Worm (Caenorhabditis elegans) whole organism, young adult: ENCODE data around the gene rpl-38.

Experiments
- B0019.2 ChIP-seq: fragments of 200-800 bp; sonication (Bioruptor generic); conservative IDR thresholded peaks from 2 replicates; pipeline ENCODE4 v1.3.6; 2022; ENCODE audit warnings: missing genetic modification reagents, missing genetic modification characterization, missing compliant biosample characterization
- B0035.1 ChIP-seq: sonication (generic microtip); optimal IDR thresholded peaks from 2 replicates; lab custom pipeline; 2016; ENCODE audit warnings: missing genetic modification characterization, mild to moderate bottlenecking, missing compliant biosample characterization, missing genotype, missing genetic modification reagents
- C17E4.6 ChIP-seq: fragments of 200-800 bp; sonication (Bioruptor generic); IDR thresholded peaks from 2 replicates; pipeline ENCODE4 v1.3.6; 2022; ENCODE audit warnings: missing genetic modification reagents, missing genetic modification characterization, missing compliant biosample characterization
- F10E7.11 ChIP-seq: sonication (generic microtip); optimal IDR thresholded peaks from 2 replicates; lab custom pipeline; 2017; ENCODE audit warnings: mild to moderate bottlenecking, missing genetic modification characterization, moderate library complexity, missing compliant biosample characterization
- F23B12.7 ChIP-seq: sonication (generic microtip); optimal IDR thresholded peaks from 2 replicates; lab custom pipeline; 2017; ENCODE audit warnings: missing genetic modification characterization, mild to moderate bottlenecking, missing compliant biosample characterization, antibody characterized with exemption, moderate library complexity; ENCODE audit not compliant: insufficient read depth
- F33H1.4 ChIP-seq: fragments of 200-800 bp; sonication (Bioruptor generic); IDR thresholded peaks from 2 replicates; pipeline ENCODE4 v1.3.6; 2022; ENCODE audit warnings: missing genetic modification reagents, missing genetic modification characterization, missing compliant biosample characterization
- F37B4.10 ChIP-seq: fragments of 200-800 bp; sonication (Bioruptor generic); IDR thresholded peaks from 2 replicates; pipeline ENCODE4 v1.3.6; 2022; ENCODE audit warnings: missing genetic modification characterization, missing compliant biosample characterization
- F55B11.4 ChIP-seq: sonication (generic microtip); optimal IDR thresholded peaks from 2 replicates; lab custom pipeline; 2016; ENCODE audit warnings: missing compliant biosample characterization, missing genetic modification characterization, borderline replicate concordance; ENCODE audit not compliant: insufficient read depth
- F57A8.1 ChIP-seq: fragments of 200-800 bp; sonication (Bioruptor generic); optimal IDR thresholded peaks from 2 replicates; lab custom pipeline; 2018; ENCODE audit warnings: mild to moderate bottlenecking, missing genetic modification characterization, moderate library complexity, missing compliant biosample characterization
- T26A5.8 ChIP-seq: sonication (generic microtip); optimal IDR thresholded peaks from 2 replicates; lab custom pipeline; 2016; ENCODE audit warnings: missing genetic modification characterization, missing compliant biosample characterization
- Y67H2A.10 ChIP-seq: fragments of 200-800 bp; sonication (Bioruptor generic); conservative IDR thresholded peaks from 2 replicates; pipeline ENCODE4 v1.3.6; 2022; ENCODE audit warnings: missing genetic modification reagents, missing genetic modification characterization, missing compliant biosample characterization
- akir-1 ChIP-seq: fragments of 200-800 bp; sonication (Bioruptor generic); optimal IDR thresholded peaks from 2 replicates; lab custom pipeline; 2018; ENCODE audit warnings: mild to moderate bottlenecking, missing genetic modification characterization, moderate library complexity, missing compliant biosample characterization
- ama-1 ChIP-seq, 3 experiments: fragments of 150-350 bp in 1 of 3; sonication (generic microtip) in 2 of 3; optimal IDR thresholded peaks; 2 replicates each; lab custom pipeline; 2014 to 2018; ENCODE audit warnings: missing biosample characterization in 2 of 3, missing genetic modification characterization in 2 of 3, missing genetic modification reagents in 2 of 3
- aptf-3 ChIP-seq: fragments of 200-800 bp; sonication (Bioruptor generic); IDR thresholded peaks from 2 replicates; pipeline ENCODE4 v1.3.6; 2022; ENCODE audit warnings: missing genetic modification characterization, missing compliant biosample characterization
- atf-7 ChIP-seq: sonication (generic microtip); optimal IDR thresholded peaks from 2 replicates; lab custom pipeline; 2017; ENCODE audit warnings: mild to moderate bottlenecking, missing genetic modification characterization, missing compliant biosample characterization
- attf-5 ChIP-seq: fragments of 200-800 bp; sonication (Bioruptor generic); optimal IDR thresholded peaks from 2 replicates; lab custom pipeline; 2018; ENCODE audit warnings: mild to moderate bottlenecking, missing genetic modification characterization, missing compliant biosample characterization
- attf-6 ChIP-seq: fragments of 200-800 bp; sonication (Bioruptor generic); IDR thresholded peaks from 2 replicates; pipeline ENCODE4 v1.3.6; 2022; ENCODE audit warnings: missing genetic modification reagents, missing genetic modification characterization, missing compliant biosample characterization
- bed-2 ChIP-seq: fragments of 200-800 bp; sonication (Bioruptor generic); IDR thresholded peaks from 2 replicates; pipeline ENCODE4 v1.3.6; 2022; ENCODE audit warnings: missing genetic modification reagents, missing genetic modification characterization, missing compliant biosample characterization
- ccch-3 ChIP-seq: fragments of 200-800 bp; sonication (Bioruptor generic); optimal IDR thresholded peaks from 2 replicates; lab custom pipeline; 2018; ENCODE audit warnings: mild to moderate bottlenecking, missing genetic modification characterization, missing compliant biosample characterization
- cebp-1 ChIP-seq, 2 experiments: fragments of 200-800 bp in 1 of 2; sonication (Bioruptor generic) in 1 of 2; sonication (generic microtip) in 1 of 2; IDR thresholded peaks in 1 of 2; optimal IDR thresholded peaks in 1 of 2; 2 replicates each; pipeline versions ENCODE4 v1.3.6 to Lab custom; 2017 to 2022; ENCODE audit warnings: missing compliant biosample characterization in 2 of 2, missing genetic modification characterization in 2 of 2, mild to moderate bottlenecking in 1 of 2, missing genetic modification reagents in 1 of 2, moderate library complexity in 1 of 2
- chd-7 ChIP-seq: sonication (generic microtip); optimal IDR thresholded peaks from 2 replicates; lab custom pipeline; 2016; ENCODE audit warnings: mild to moderate bottlenecking, missing genetic modification characterization, moderate library complexity, missing compliant biosample characterization
- dox-1 ChIP-seq: fragments of 200-800 bp; sonication (Bioruptor generic); IDR thresholded peaks from 2 replicates; pipeline ENCODE4 v1.3.6; 2022; ENCODE audit warnings: missing genetic modification reagents, missing genetic modification characterization, missing compliant biosample characterization
- egl-18 ChIP-seq: fragments of 200-800 bp; sonication (Bioruptor generic); IDR thresholded peaks from 2 replicates; pipeline ENCODE4 v1.3.6; 2022; ENCODE audit warnings: missing genetic modification reagents, missing genetic modification characterization, missing compliant biosample characterization
- egrh-3 ChIP-seq: fragments of 200-800 bp; sonication (Bioruptor generic); IDR thresholded peaks from 2 replicates; pipeline ENCODE4 v1.3.6; 2022; ENCODE audit warnings: missing genetic modification reagents, missing genetic modification characterization, missing compliant biosample characterization
- ekl-4 ChIP-seq: fragments of 200-800 bp; sonication (Bioruptor generic); IDR thresholded peaks from 2 replicates; pipeline ENCODE4 v1.3.6; 2022; ENCODE audit warnings: missing genetic modification reagents, missing genetic modification characterization, missing compliant biosample characterization
- ets-4 ChIP-seq: fragments of 200-800 bp; sonication (Bioruptor generic); optimal IDR thresholded peaks from 2 replicates; lab custom pipeline; 2018; ENCODE audit warnings: mild to moderate bottlenecking, missing genetic modification characterization, missing compliant biosample characterization
- him-1 ChIP-seq: sonication (generic microtip); optimal IDR thresholded peaks from 2 replicates; lab custom pipeline; 2016; ENCODE audit warnings: missing genotype, missing genetic modification reagents, missing genetic modification characterization, missing compliant biosample characterization
- hmg-1.2 ChIP-seq: fragments of 200-800 bp; sonication (Bioruptor generic); IDR thresholded peaks from 2 replicates; pipeline ENCODE4 v1.3.6; 2022; ENCODE audit warnings: missing genetic modification reagents, missing genetic modification characterization, missing compliant biosample characterization
- hmg-20 ChIP-seq: fragments of 200-800 bp; sonication (Bioruptor generic); IDR thresholded peaks from 2 replicates; pipeline ENCODE4 v1.3.6; 2022; ENCODE audit warnings: missing genetic modification reagents, missing genetic modification characterization, missing compliant biosample characterization
- hrde-1 ChIP-seq: sonication (generic microtip); optimal IDR thresholded peaks from 2 replicates; lab custom pipeline; 2016; ENCODE audit warnings: missing genetic modification characterization, mild to moderate bottlenecking, missing compliant biosample characterization, moderate library complexity, missing genotype, missing genetic modification reagents, borderline replicate concordance
- let-607 ChIP-seq, 2 experiments: fragments of 200-800 bp in 1 of 2; sonication (Bioruptor generic) in 1 of 2; sonication (generic microtip) in 1 of 2; optimal IDR thresholded peaks; 2 replicates each; lab custom pipeline; 2016 to 2018; ENCODE audit warnings: mild to moderate bottlenecking in 2 of 2, missing compliant biosample characterization in 2 of 2, missing genetic modification characterization in 2 of 2, moderate library complexity in 2 of 2, missing genotype in 1 of 2
- lin-35 ChIP-seq, 3 experiments: fragments of 150-350 bp in 2 of 3; sonication (generic microtip) in 1 of 3; optimal IDR thresholded peaks; 2 replicates each; lab custom pipeline; 2014 to 2018; ENCODE audit warnings: missing biosample characterization in 3 of 3, missing genetic modification characterization in 3 of 3, missing genetic modification reagents in 3 of 3
- lin-40 ChIP-seq: sonication (generic microtip); optimal IDR thresholded peaks from 2 replicates; lab custom pipeline; 2016; ENCODE audit warnings: missing genetic modification characterization, mild to moderate bottlenecking, missing compliant biosample characterization, missing genotype, missing genetic modification reagents
- lin-54 ChIP-seq: fragments of 200-800 bp; sonication (Bioruptor generic); optimal IDR thresholded peaks from 2 replicates; lab custom pipeline; 2018; ENCODE audit warnings: mild to moderate bottlenecking, missing genetic modification characterization, missing compliant biosample characterization
- lsl-1 ChIP-seq: fragments of 200-800 bp; sonication (Bioruptor generic); optimal IDR thresholded peaks from 2 replicates; lab custom pipeline; 2018; ENCODE audit warnings: mild to moderate bottlenecking, missing genetic modification characterization, moderate library complexity, missing compliant biosample characterization
- lsy-27 ChIP-seq: sonication (generic microtip); optimal IDR thresholded peaks from 2 replicates; lab custom pipeline; 2017; ENCODE audit warnings: missing genetic modification characterization, mild to moderate bottlenecking, missing compliant biosample characterization, antibody characterized with exemption, missing genotype, borderline replicate concordance; ENCODE audit not compliant: insufficient read depth
- nhr-27 ChIP-seq: fragments of 200-800 bp; sonication (Bioruptor generic); optimal IDR thresholded peaks from 2 replicates; lab custom pipeline; 2018; ENCODE audit warnings: mild to moderate bottlenecking, missing genetic modification characterization, moderate library complexity, missing compliant biosample characterization
- snpc-1.3 ChIP-seq: sonication (generic microtip); optimal IDR thresholded peaks from 2 replicates; lab custom pipeline; 2017; ENCODE audit warnings: missing genetic modification characterization, mild to moderate bottlenecking, missing compliant biosample characterization, antibody characterized with exemption, moderate library complexity, missing genotype, missing genetic modification reagents; ENCODE audit not compliant: insufficient read depth
- snpc-3.4 ChIP-seq: sonication (generic microtip); optimal IDR thresholded peaks from 2 replicates; lab custom pipeline; 2017; ENCODE audit warnings: missing genetic modification characterization, mild to moderate bottlenecking, missing compliant biosample characterization, antibody characterized with exemption, moderate library complexity, missing genotype, missing genetic modification reagents
- tbp1 ChIP-seq: fragments of 200-800 bp; sonication (Bioruptor generic); optimal IDR thresholded peaks from 2 replicates; lab custom pipeline; 2018; ENCODE audit warnings: mild to moderate bottlenecking, missing genetic modification characterization, missing compliant biosample characterization
- tbx-9 ChIP-seq: sonication (generic microtip); optimal IDR thresholded peaks from 2 replicates; lab custom pipeline; 2016; ENCODE audit warnings: borderline replicate concordance, missing genetic modification characterization, inconsistent platforms, missing compliant biosample characterization
- unc-62 ChIP-seq: fragments of 150-350 bp; optimal IDR thresholded peaks from 2 replicates; lab custom pipeline; 2014; ENCODE audit warnings: missing biosample characterization, missing genetic modification reagents, missing genetic modification characterization
- ztf-22 ChIP-seq: fragments of 200-800 bp; sonication (Bioruptor generic); optimal IDR thresholded peaks from 2 replicates; lab custom pipeline; 2018; ENCODE audit warnings: mild to moderate bottlenecking, missing genetic modification characterization, moderate library complexity, missing compliant biosample characterization
- ztf-25 ChIP-seq: fragments of 200-800 bp; sonication (Bioruptor generic); IDR thresholded peaks from 2 replicates; pipeline ENCODE4 v1.3.6; 2022; ENCODE audit warnings: missing genetic modification reagents, missing genetic modification characterization, missing compliant biosample characterization

Gene rpl-38

ce11 chrV:15551642-15552041 is 39.7 kb downstream of the rpl-38 start (continued):
- no peak for TF ChIP-seq ekl-4 (GFP tag; lab: Robert Waterston, UW)
- peak; percentile 63 for TF ChIP-seq dox-1
- peak; percentile 30; the same call in 1 of the 2 replicates for TF ChIP-seq C17E4.6
- no peak for TF ChIP-seq Y67H2A.10 (GFP tag; lab: Robert Waterston, UW)
- TF ChIP-seq F37B4.10, result no peak
- peak in 1 of 3 experiments; percentile 54 for TF ChIP-seq lin-35 (GFP tag; optimal IDR thresholded peaks at IDR 0.05; lab: Kevin White, UChicago)
- TF ChIP-seq attf-6 (GFP tag; lab: Robert Waterston, UW), result no peak
- no peak for TF ChIP-seq aptf-3 (GFP tag; lab: Robert Waterston, UW)
- peak; percentile 40 for TF ChIP-seq egrh-3
- TF ChIP-seq hmg-1.2 (GFP tag; lab: Robert Waterston, UW), result peak; percentile 81
- TF ChIP-seq snpc-3.4, result peak; percentile 38
- no peak for TF ChIP-seq nhr-27
- TF ChIP-seq snpc-1.3 (tag; lab: Kevin White, UChicago), result peak; percentile 67
- TF ChIP-seq cebp-1 (GFP tag; IDR thresholded peaks at IDR 0.05; lab: Robert Waterston, UW), result 0 out of 2 replicates have a peak, but pooled peaks have one; percentile 20
- peak; percentile 62 for TF ChIP-seq cebp-1 (tag; optimal IDR thresholded peaks at IDR 0.05; lab: Kevin White, UChicago)
- TF ChIP-seq egl-18 (GFP tag; lab: Robert Waterston, UW), result no peak
- TF ChIP-seq ccch-3 (GFP tag; lab: Kevin White, UChicago), result no peak

- 0 out of 2 replicates have a peak, but pooled peaks have one; percentile 17 for TF ChIP-seq F33H1.4 (GFP tag; lab: Robert Waterston, UW)
- no peak for TF ChIP-seq hmg-20 (GFP tag; lab: Robert Waterston, UW)
- no peak for TF ChIP-seq atf-7 (tag; lab: Kevin White, UChicago)
- no peak for TF ChIP-seq ama-1 (optimal IDR thresholded peaks at IDR 0.05; lab: Kevin White, UChicago)
- no peak for TF ChIP-seq ama-1 (GFP tag; optimal IDR thresholded peaks at IDR 0.05; lab: Kevin White, UChicago)
- TF ChIP-seq F57A8.1 (GFP tag; lab: Kevin White, UChicago), result no peak
- peak; percentile 18 for TF ChIP-seq lin-54 (GFP tag; lab: Kevin White, UChicago)
- TF ChIP-seq lin-40, result no peak
- TF ChIP-seq attf-5, result no peak
- no peak for TF ChIP-seq let-607 (tag; optimal IDR thresholded peaks at IDR 0.05; lab: Kevin White, UChicago)
- no peak for TF ChIP-seq F10E7.11 (tag; lab: Kevin White, UChicago)
- no peak for TF ChIP-seq ztf-22 (GFP tag; lab: Kevin White, UChicago)
- no peak for TF ChIP-seq ekl-4 (GFP tag; lab: Robert Waterston, UW)
- peak; percentile 20 for TF ChIP-seq F23B12.7 (tag; lab: Kevin White, UChicago)
- no peak for TF ChIP-seq F55B11.4 (tag; lab: Kevin White, UChicago)
- TF ChIP-seq ccch-3 (GFP tag; lab: Kevin White, UChicago), result no peak
- TF ChIP-seq ztf-25 (GFP tag; lab: Robert Waterston, UW), result 0 out of 2 replicates have a peak, but pooled peaks have one; percentile 44
- TF ChIP-seq C17E4.6, result no peak
- peak; percentile 95 for TF ChIP-seq tbp1 (GFP tag; lab: Kevin White, UChicago)
- no peak for TF ChIP-seq F37B4.10
- TF ChIP-seq akir-1 (GFP tag; lab: Kevin White, UChicago), result no peak
- TF ChIP-seq ets-4 (GFP tag; lab: Kevin White, UChicago), result no peak
- no peak for TF ChIP-seq unc-62 (GFP tag; lab: Kevin White, UChicago)
- no peak for TF ChIP-seq tbx-9 (tag; lab: Kevin White, UChicago)
- TF ChIP-seq hrde-1 (tag; lab: Kevin White, UChicago), result no peak
- no peak for TF ChIP-seq attf-6 (GFP tag; lab: Robert Waterston, UW)
- no peak for TF ChIP-seq B0035.1 (tag; lab: Kevin White, UChicago)
- TF ChIP-seq bed-2 (GFP tag; lab: Robert Waterston, UW), result no peak
- peak; percentile 22 for TF ChIP-seq lsy-27
- peak; percentile 63 for TF ChIP-seq him-1
- TF ChIP-seq T26A5.8 (tag; lab: Kevin White, UChicago), result no peak
- TF ChIP-seq B0019.2, result no peak
- TF ChIP-seq chd-7 (tag; lab: Kevin White, UChicago), result no peak
- no peak for TF ChIP-seq lsl-1 (GFP tag; lab: Kevin White, UChicago)
Observed at ce11 chrV:15553869-15554268, 41.9 kb downstream of the rpl-38 start.
